Worm (Caenorhabditis elegans) whole organism, L4 larva: ENCODE data around the gene nhr-28.

Experiments used
- F44E2.7 ChIP-seq: fragments of 200-800 bp; sonication (Bioruptor generic); IDR thresholded peaks from 2 replicates; pipeline ENCODE4 v2.1.2; 2022; ENCODE audit warnings: missing genetic modification characterization, missing compliant biosample characterization
- T20F7.1 ChIP-seq: fragments of 200-800 bp; sonication (Bioruptor generic); optimal IDR thresholded peaks from 2 replicates; lab custom pipeline; 2018; ENCODE audit warnings: mild to moderate bottlenecking, missing genetic modification characterization, missing compliant biosample characterization
- Y5F2A.4 ChIP-seq: fragments of 200-800 bp; sonication (Bioruptor generic); optimal IDR thresholded peaks from 2 replicates; lab custom pipeline; 2018; ENCODE audit warnings: mild to moderate bottlenecking, missing genetic modification characterization, missing compliant biosample characterization
- aha-1 ChIP-seq: fragments of 150-350 bp; peaks from one replicate; lab custom pipeline; 2014; ENCODE audit warnings: missing biosample characterization, missing genetic modification characterization
- aly-2 ChIP-seq: sonication (generic microtip); optimal IDR thresholded peaks from 2 replicates; lab custom pipeline; 2018; ENCODE audit warnings: missing biosample characterization, missing genetic modification characterization
- arid-1 ChIP-seq: fragments of 200-800 bp; sonication (Bioruptor generic); conservative IDR thresholded peaks from 2 replicates; pipeline ENCODE4 v1.3.6; 2022; ENCODE audit warnings: missing genetic modification reagents, missing genetic modification characterization, missing compliant biosample characterization
- ceh-20 ChIP-seq: fragments of 200-800 bp; sonication (Bioruptor generic); IDR thresholded peaks from 2 replicates; pipeline ENCODE4 v1.3.6; 2022; ENCODE audit warnings: missing genetic modification reagents, missing genetic modification characterization, missing compliant biosample characterization
- ceh-28 ChIP-seq: fragments of 150-350 bp; optimal IDR thresholded peaks from 2 replicates; lab custom pipeline; 2014; ENCODE audit warnings: missing biosample characterization, missing genetic modification reagents, missing genetic modification characterization
- ceh-82 ChIP-seq: sonication (generic microtip); optimal IDR thresholded peaks from 2 replicates; lab custom pipeline; 2017; ENCODE audit warnings: missing biosample characterization, missing genetic modification characterization
- cey-2 ChIP-seq: sonication (generic microtip); optimal IDR thresholded peaks from 3 replicates; lab custom pipeline; 2017; ENCODE audit warnings: missing genetic modification characterization, mild to moderate bottlenecking, missing compliant biosample characterization, antibody characterized with exemption, borderline replicate concordance; ENCODE audit not compliant: insufficient read depth
- daf-16 ChIP-seq, 3 experiments: sonication (generic microtip); optimal IDR thresholded peaks; 2 replicates each; lab custom pipeline; 2016 to 2017; ENCODE audit warnings: missing genetic modification characterization in 3 of 3, missing genetic modification reagents in 3 of 3, mild to moderate bottlenecking in 2 of 3, missing compliant biosample characterization in 2 of 3, missing biosample characterization in 1 of 3, moderate library complexity in 1 of 3
- dmd-6 ChIP-seq: fragments of 200-800 bp; sonication (Bioruptor generic); IDR thresholded peaks from 2 replicates; pipeline ENCODE4 v1.3.6; 2022; ENCODE audit warnings: missing genetic modification reagents, missing genetic modification characterization, missing compliant biosample characterization
- dmd-8 ChIP-seq: fragments of 200-800 bp; sonication (Bioruptor generic); IDR thresholded peaks from 2 replicates; pipeline ENCODE4 v1.3.6; 2022; ENCODE audit warnings: missing genetic modification characterization, missing compliant biosample characterization
- duxl-1 ChIP-seq: sonication (generic microtip); optimal IDR thresholded peaks from 2 replicates; lab custom pipeline; 2016; ENCODE audit warnings: mild to moderate bottlenecking, missing genetic modification characterization, moderate library complexity, missing compliant biosample characterization; ENCODE audit not compliant: poor library complexity
- dve-1 ChIP-seq: sonication (generic microtip); optimal IDR thresholded peaks from 2 replicates; lab custom pipeline; 2017; ENCODE audit warnings: antibody characterized with exemption, mild to moderate bottlenecking, missing genetic modification characterization, missing compliant biosample characterization; ENCODE audit not compliant: insufficient read depth
- fkh-10 ChIP-seq: fragments of 150-350 bp; optimal IDR thresholded peaks from 2 replicates; lab custom pipeline; 2014; ENCODE audit warnings: missing biosample characterization, missing genetic modification reagents, missing genetic modification characterization
- hif-1 ChIP-seq, 2 experiments: sonication (generic microtip); optimal IDR thresholded peaks; 2 replicates each; lab custom pipeline; 2016 to 2017; ENCODE audit warnings: missing compliant biosample characterization in 2 of 2, missing genetic modification characterization in 2 of 2, missing genetic modification reagents in 2 of 2, missing genotype in 2 of 2, mild to moderate bottlenecking in 1 of 2
- hlh-11 ChIP-seq: fragments of 200-800 bp; sonication (Bioruptor generic); optimal IDR thresholded peaks from 2 replicates; lab custom pipeline; 2018; ENCODE audit warnings: mild to moderate bottlenecking, missing genetic modification characterization, missing compliant biosample characterization
- hlh-30 ChIP-seq: sonication (generic microtip); optimal IDR thresholded peaks from 2 replicates; lab custom pipeline; 2017; ENCODE audit warnings: antibody characterized with exemption, mild to moderate bottlenecking, missing genetic modification characterization, missing compliant biosample characterization; ENCODE audit not compliant: insufficient read depth
- hmg-1.1 ChIP-seq: fragments of 200-800 bp; sonication (Bioruptor generic); IDR thresholded peaks from 2 replicates; pipeline ENCODE4 v1.3.6; 2022; ENCODE audit warnings: missing genetic modification reagents, missing genetic modification characterization, missing compliant biosample characterization
- jun-1 ChIP-seq: fragments of 150-350 bp; optimal IDR thresholded peaks from 2 replicates; lab custom pipeline; 2014; ENCODE audit warnings: missing biosample characterization, missing genetic modification reagents, missing genetic modification characterization
- lim-7 ChIP-seq: fragments of 200-800 bp; sonication (Bioruptor generic); IDR thresholded peaks from 2 replicates; pipeline ENCODE4 v1.3.6; 2022; ENCODE audit warnings: missing genetic modification characterization, missing compliant biosample characterization
- lin-1 ChIP-seq: fragments of 200-800 bp; sonication (Bioruptor generic); IDR thresholded peaks from 2 replicates; pipeline ENCODE4 v1.3.6; 2022; ENCODE audit warnings: missing genetic modification reagents, missing genetic modification characterization, missing compliant biosample characterization
- lin-15B ChIP-seq: fragments of 150-350 bp; sonication (generic microtip); optimal IDR thresholded peaks from 3 replicates; lab custom pipeline; 2014; ENCODE audit warnings: missing biosample characterization, missing genetic modification characterization
- lsy-2 ChIP-seq, 2 experiments: fragments of 150-350 bp in 1 of 2; sonication (generic microtip) in 1 of 2; optimal IDR thresholded peaks; 2 replicates each; lab custom pipeline; 2014 to 2017; ENCODE audit warnings: missing biosample characterization in 2 of 2, missing genetic modification characterization in 2 of 2
- mdl-1 ChIP-seq, 2 experiments: fragments of 150-350 bp in 1 of 2; sonication (generic microtip) in 1 of 2; optimal IDR thresholded peaks; 2 replicates each; lab custom pipeline; 2014 to 2017; ENCODE audit warnings: missing biosample characterization in 2 of 2, missing genetic modification characterization in 2 of 2
- mep-1 ChIP-seq: fragments of 150-350 bp; sonication (generic microtip); optimal IDR thresholded peaks from 3 replicates; lab custom pipeline; 2014; ENCODE audit warnings: missing biosample characterization, missing genetic modification characterization
- mes-2 ChIP-seq: sonication (generic microtip); optimal IDR thresholded peaks from 2 replicates; lab custom pipeline; 2016; ENCODE audit warnings: missing genotype, mild to moderate bottlenecking, missing genetic modification characterization, missing compliant biosample characterization; ENCODE audit not compliant: poor library complexity, severe bottlenecking
- mxl-3 ChIP-seq: fragments of 200-800 bp; sonication (Bioruptor generic); optimal IDR thresholded peaks from 2 replicates; lab custom pipeline; 2018; ENCODE audit warnings: mild to moderate bottlenecking, missing genetic modification characterization, missing compliant biosample characterization
- nhr-102 ChIP-seq: sonication (generic microtip); optimal IDR thresholded peaks from 2 replicates; lab custom pipeline; 2016; ENCODE audit warnings: mild to moderate bottlenecking, missing genetic modification characterization, moderate library complexity, missing compliant biosample characterization
- nhr-42 ChIP-seq: fragments of 200-800 bp; sonication (Bioruptor generic); IDR thresholded peaks from 2 replicates; pipeline ENCODE4 v1.3.6; 2022; ENCODE audit warnings: missing genetic modification characterization, missing compliant biosample characterization
- nhr-48 ChIP-seq: sonication (generic microtip); optimal IDR thresholded peaks from 2 replicates; lab custom pipeline; 2016; ENCODE audit warnings: mild to moderate bottlenecking, missing genetic modification characterization, missing compliant biosample characterization
- nhr-6 ChIP-seq: fragments of 150-350 bp; optimal IDR thresholded peaks from 2 replicates; lab custom pipeline; 2014; ENCODE audit warnings: missing biosample characterization, missing genetic modification characterization
- nhr-77 ChIP-seq: fragments of 150-350 bp; optimal IDR thresholded peaks from 2 replicates; lab custom pipeline; 2014; ENCODE audit warnings: missing biosample characterization, missing genetic modification characterization
- pha-4 ChIP-seq, 2 experiments: fragments of 150-350 bp in 1 of 2; fragments of 200-800 bp in 1 of 2; sonication (Bioruptor generic) in 1 of 2; IDR thresholded peaks in 1 of 2; optimal IDR thresholded peaks in 1 of 2; 2 replicates each; pipeline versions ENCODE4 v1.3.6 to Lab custom; 2014 to 2022; ENCODE audit warnings: missing genetic modification characterization in 2 of 2, missing genetic modification reagents in 2 of 2, missing biosample characterization in 1 of 2, missing compliant biosample characterization in 1 of 2
- php-3 ChIP-seq: fragments of 200-800 bp; sonication (Bioruptor generic); IDR thresholded peaks from 2 replicates; pipeline ENCODE4 v1.3.6; 2022; ENCODE audit warnings: missing genetic modification reagents, missing genetic modification characterization, missing compliant biosample characterization
- pqm-1 ChIP-seq: sonication (generic microtip); optimal IDR thresholded peaks from 2 replicates; lab custom pipeline; 2017; ENCODE audit warnings: missing biosample characterization, missing genetic modification characterization
- saeg-2 ChIP-seq: fragments of 200-800 bp; sonication (Bioruptor generic); IDR thresholded peaks from 2 replicates; pipeline ENCODE4 v1.3.6; 2022; ENCODE audit warnings: missing genetic modification reagents, missing genetic modification characterization, missing compliant biosample characterization
- sdz-12 ChIP-seq: fragments of 200-800 bp; sonication (Bioruptor generic); optimal IDR thresholded peaks from 2 replicates; lab custom pipeline; 2018; ENCODE audit warnings: mild to moderate bottlenecking, missing genetic modification characterization, missing compliant biosample characterization
- skn-1 ChIP-seq: fragments of 150-350 bp; optimal IDR thresholded peaks from 2 replicates; lab custom pipeline; 2014; ENCODE audit warnings: missing biosample characterization, missing genetic modification characterization
- tra-1 ChIP-seq: fragments of 200-800 bp; sonication (Bioruptor generic); IDR thresholded peaks from 2 replicates; pipeline ENCODE4 v1.3.6; 2022; ENCODE audit warnings: missing genetic modification reagents, missing genetic modification characterization, missing compliant biosample characterization
- vab-7 ChIP-seq: fragments of 200-800 bp; sonication (Bioruptor generic); IDR thresholded peaks from 2 replicates; pipeline ENCODE4 v1.3.6; 2022; ENCODE audit warnings: missing genetic modification reagents, missing genetic modification characterization, missing compliant biosample characterization
- zag-1 ChIP-seq: fragments of 150-350 bp; optimal IDR thresholded peaks from 2 replicates; lab custom pipeline; 2014; ENCODE audit warnings: missing biosample characterization, missing genetic modification characterization
- ztf-11 ChIP-seq: fragments of 150-350 bp; optimal IDR thresholded peaks from 2 replicates; lab custom pipeline; 2014; ENCODE audit warnings: missing biosample characterization, missing genetic modification characterization

nhr-28 gene

ce11 chrX:16346212-16346883, 8.4 kb upstream of the nhr-28 start:
- TF ChIP-seq dve-1 = peak; percentile 85
- TF ChIP-seq dmd-6 = peak; percentile 87
- peak in 1 of 2 experiments; percentile 69 for TF ChIP-seq mdl-1 (tag; optimal IDR thresholded peaks at IDR 0.05; lab: Kevin White, UChicago)
- TF ChIP-seq nhr-102 (tag; lab: Kevin White, UChicago) = peak; percentile 29
- peak; percentile 77 for TF ChIP-seq tra-1 (GFP tag; lab: Robert Waterston, UW)
- TF ChIP-seq ceh-20 (GFP tag; lab: Robert Waterston, UW) = no peak
- peak in 1 of 2 experiments; percentile 18 for TF ChIP-seq lsy-2 (tag; optimal IDR thresholded peaks at IDR 0.05; lab: Kevin White, UChicago)
- TF ChIP-seq arid-1 (GFP tag; lab: Robert Waterston, UW) = no peak
- peak; percentile 57 for TF ChIP-seq nhr-6 (tag; lab: Kevin White, UChicago)
- peak in 1 of 2 experiments; percentile 22 for TF ChIP-seq daf-16 (GFP tag; optimal IDR thresholded peaks at IDR 0.05; lab: Kevin White, UChicago)
- peak; percentile 90 for TF ChIP-seq daf-16 (tag; optimal IDR thresholded peaks at IDR 0.05; lab: Kevin White, UChicago)
- TF ChIP-seq php-3 (GFP tag; lab: Robert Waterston, UW) = peak; percentile 98
- no peak for TF ChIP-seq zag-1 (tag; lab: Kevin White, UChicago)
- TF ChIP-seq aly-2 (tag; lab: Kevin White, UChicago) = no peak
- no peak for TF ChIP-seq hmg-1.1 (GFP tag; lab: Robert Waterston, UW)
- no peak for TF ChIP-seq vab-7 (GFP tag; lab: Robert Waterston, UW)
- no peak for TF ChIP-seq duxl-1
- TF ChIP-seq saeg-2 (GFP tag; lab: Robert Waterston, UW) = no peak
- TF ChIP-seq cey-2 (tag; lab: Kevin White, UChicago) = no peak
- TF ChIP-seq nhr-48 (tag; lab: Kevin White, UChicago) = peak; percentile 74
- peak in 1 of 2 experiments; percentile 79 for TF ChIP-seq hif-1 (tag; optimal IDR thresholded peaks at IDR 0.05; lab: Kevin White, UChicago)
- TF ChIP-seq ceh-28 (tag; lab: Kevin White, UChicago) = no peak
- TF ChIP-seq lin-15B (tag; lab: Kevin White, UChicago) = no peak
- no peak for TF ChIP-seq lim-7 (GFP tag; lab: Robert Waterston, UW)
- peak; percentile 73 for TF ChIP-seq aha-1 (tag; lab: Kevin White, UChicago)
- peak; percentile 34 for TF ChIP-seq hlh-30
- peak; percentile 23 for TF ChIP-seq T20F7.1 (GFP tag; lab: Kevin White, UChicago)
- TF ChIP-seq fkh-10 (GFP tag; lab: Kevin White, UChicago) = no peak
- no peak for TF ChIP-seq skn-1
- peak; percentile 83 for TF ChIP-seq hlh-11 (tag; lab: Kevin White, UChicago)
- TF ChIP-seq pqm-1 (tag; lab: Kevin White, UChicago) = peak; percentile 70
- peak; percentile 24 for TF ChIP-seq mep-1 (tag; lab: Kevin White, UChicago)
- TF ChIP-seq Y5F2A.4 (GFP tag; lab: Kevin White, UChicago) = no peak
- peak; percentile 45 for TF ChIP-seq nhr-77

- TF ChIP-seq F44E2.7 (no peak), pha-4 (GFP tag; IDR thresholded peaks at IDR 0.05; lab: Robert Waterston, UW) (peak; percentile 32; the same call in 1 of the 2 replicates), pha-4 (tag; optimal IDR thresholded peaks at IDR 0.05; lab: Kevin White, UChicago) (no peak), T20F7.1 (GFP tag; lab: Kevin White, UChicago) (peak; percentile 37), mes-2 (peak; percentile 70), dmd-8 (no peak), php-3 (GFP tag; lab: Robert Waterston, UW) (peak; percentile 75), nhr-77 (peak; percentile 90), mxl-3 (GFP tag; lab: Kevin White, UChicago) (peak; percentile 78), hmg-1.1 (GFP tag; lab: Robert Waterston, UW) (peak; percentile 34; the same call in 1 of the 2 replicates), nhr-6 (tag; lab: Kevin White, UChicago) (no peak), nhr-48 (tag; lab: Kevin White, UChicago) (peak; percentile 90), lsy-2 (tag; optimal IDR thresholded peaks at IDR 0.05; lab: Kevin White, UChicago) (peak in 1 of 2 experiments; percentile 52), jun-1 (tag; lab: Kevin White, UChicago) (no peak), nhr-42 (0 out of 2 replicates have a peak, but pooled peaks have one; percentile 53), lin-1 (GFP tag; lab: Robert Waterston, UW) (0 out of 2 replicates have a peak, but pooled peaks have one; percentile 52), dve-1 (peak; percentile 96), mdl-1 (tag; optimal IDR thresholded peaks at IDR 0.05; lab: Kevin White, UChicago) (peak in 1 of 2 experiments; percentile 60), sdz-12 (GFP tag; lab: Kevin White, UChicago) (no peak), duxl-1 (no peak), pqm-1 (tag; lab: Kevin White, UChicago) (peak; percentile 81), ceh-82 (no peak), nhr-102 (tag; lab: Kevin White, UChicago) (peak; percentile 51), daf-16 (GFP tag; optimal IDR thresholded peaks at IDR 0.05; lab: Kevin White, UChicago) (peak in 1 of 2 experiments; percentile 31), daf-16 (tag; optimal IDR thresholded peaks at IDR 0.05; lab: Kevin White, UChicago) (peak; percentile 97), ztf-11 (tag; lab: Kevin White, UChicago) (no peak)
Observed at ce11 chrX:16349019-16349418, 5.8 kb upstream of the nhr-28 start.
